Worm (Caenorhabditis elegans): ENCODE data around the gene pdha-1.

Gene pdha-1

ce11 chrII:8016761-8017160 lies 49.3 kb upstream of the pdha-1 start (continued):
- no peak for TF ChIP-seq ceh-28 (tag; optimal IDR thresholded peaks at IDR 0.05)
- TF ChIP-seq daf-12 (tag; optimal IDR thresholded peaks at IDR 0.05) = no peak
- 0 out of 4 replicates have a peak, but pooled peaks of 1 of the 2 experiments have one; percentile 14 for TF ChIP-seq madf-5 (GFP tag; IDR thresholded peaks at IDR 0.05)
- peak; percentile 6; the same call in 1 of the 2 replicates for TF ChIP-seq madf-9 (GFP tag; conservative IDR thresholded peaks at IDR 0.05)
- TF ChIP-seq nhr-42 (GFP tag; IDR thresholded peaks at IDR 0.05) = no peak
- peak; percentile 97 for TF ChIP-seq hlh-11 (tag; optimal IDR thresholded peaks at IDR 0.05)
- peak; percentile 13 for TF ChIP-seq lin-13 (GFP tag; optimal IDR thresholded peaks at IDR 0.05)
- 0 out of 2 replicates have a peak, but pooled peaks have one; percentile 36 for TF ChIP-seq ceh-20 (GFP tag; IDR thresholded peaks at IDR 0.05)
- peak; percentile 70 for TF ChIP-seq fos-1 (tag; optimal IDR thresholded peaks at IDR 0.05)
- TF ChIP-seq F37D6.2 (tag; optimal IDR thresholded peaks at IDR 0.05) = no peak
- no peak for TF ChIP-seq ZK546.5 (tag; optimal IDR thresholded peaks at IDR 0.05)
- TF ChIP-seq skn-1 (tag; optimal IDR thresholded peaks at IDR 0.05) = no peak
- TF ChIP-seq dmd-9 (GFP tag; IDR thresholded peaks at IDR 0.05) = no peak
- peak; percentile 78 for TF ChIP-seq mxl-3 (GFP tag; optimal IDR thresholded peaks at IDR 0.05)
- TF ChIP-seq egl-27 (tag; optimal IDR thresholded peaks at IDR 0.05) = no peak
- TF ChIP-seq daf-19 (GFP tag; conservative IDR thresholded peaks at IDR 0.05) = no peak
- TF ChIP-seq mdt-29 (GFP tag; IDR thresholded peaks at IDR 0.05) = peak; percentile 73; the same call in 1 of the 2 replicates
- peak; percentile 60; the same call in 1 of the 2 replicates for TF ChIP-seq lin-1 (GFP tag; IDR thresholded peaks at IDR 0.05)
- peak; percentile 74 for TF ChIP-seq mep-1 (tag; optimal IDR thresholded peaks at IDR 0.05)
- TF ChIP-seq nhr-102 (tag; optimal IDR thresholded peaks at IDR 0.05) = peak; percentile 36
- peak; percentile 61 for TF ChIP-seq ztf-7 (tag; optimal IDR thresholded peaks at IDR 0.05)
- TF ChIP-seq tag-97 (GFP tag; IDR thresholded peaks at IDR 0.05) = no peak
- TF ChIP-seq unc-130 (GFP tag; optimal IDR thresholded peaks at IDR 0.05) = no peak
- peak; percentile 48 for TF ChIP-seq jun-1 (tag; optimal IDR thresholded peaks at IDR 0.05)
- TF ChIP-seq zfp-3 (GFP tag; conservative IDR thresholded peaks at IDR 0.05) = 0 out of 2 replicates have a peak, but pooled peaks have one; percentile 18
- no peak for TF ChIP-seq Y5F2A.4 (GFP tag; optimal IDR thresholded peaks at IDR 0.05)
- TF ChIP-seq ceh-44 (GFP tag; IDR thresholded peaks at IDR 0.05) = no peak
- TF ChIP-seq mes-2 (tag; optimal IDR thresholded peaks at IDR 0.05; ENCODE audit: poor library complexity, severe bottlenecking) = peak; percentile 44
- TF ChIP-seq aha-1 (tag) = peak; percentile 97
- no peak for TF ChIP-seq Y75B8A.6 (GFP tag; IDR thresholded peaks at IDR 0.05)
- TF ChIP-seq fkh-10 (GFP tag; optimal IDR thresholded peaks at IDR 0.05) = no peak
- TF ChIP-seq zag-1 (tag; optimal IDR thresholded peaks at IDR 0.05) = no peak
- no peak for TF ChIP-seq duxl-1 (tag; optimal IDR thresholded peaks at IDR 0.05; ENCODE audit: poor library complexity)
- peak; percentile 50 for TF ChIP-seq lin-38 (GFP tag; IDR thresholded peaks at IDR 0.05)
- TF ChIP-seq F44E2.7 (GFP tag; IDR thresholded peaks at IDR 0.05) = no peak
- no peak for TF ChIP-seq daf-8 (GFP tag; IDR thresholded peaks at IDR 0.05)
- TF ChIP-seq php-3 (GFP tag; IDR thresholded peaks at IDR 0.05) = 0 out of 2 replicates have a peak, but pooled peaks have one; percentile 54
- TF ChIP-seq Y48G9A.11 (GFP tag; IDR thresholded peaks at IDR 0.05) = no peak
- no peak for TF ChIP-seq snpc-4 (tag; optimal IDR thresholded peaks at IDR 0.05)
- TF ChIP-seq T26A8.4 (GFP tag; IDR thresholded peaks at IDR 0.05) = 0 out of 2 replicates have a peak, but pooled peaks have one; percentile 34
- no peak for TF ChIP-seq F10B5.3 (tag; optimal IDR thresholded peaks at IDR 0.05)
- TF ChIP-seq mxl-2 (GFP tag; conservative IDR thresholded peaks at IDR 0.05) = no peak
- no peak for TF ChIP-seq attf-4 (tag; optimal IDR thresholded peaks at IDR 0.05)
- TF ChIP-seq ztf-11 (tag; optimal IDR thresholded peaks at IDR 0.05) = no peak
- no peak for TF ChIP-seq ama-1 (optimal IDR thresholded peaks at IDR 0.05)
- no peak for TF ChIP-seq ceh-62 (tag; optimal IDR thresholded peaks at IDR 0.05)
- TF ChIP-seq vab-7 (GFP tag; IDR thresholded peaks at IDR 0.05) = no peak
- TF ChIP-seq nhr-48 (tag; optimal IDR thresholded peaks at IDR 0.05) = peak; percentile 96
- no peak for TF ChIP-seq ZK337.2 (GFP tag; IDR thresholded peaks at IDR 0.05)
- peak; percentile 95 for TF ChIP-seq dve-1 (tag; optimal IDR thresholded peaks at IDR 0.05; ENCODE audit: insufficient read depth)
- TF ChIP-seq unc-62 (GFP tag; optimal IDR thresholded peaks at IDR 0.05 in 1 of 2) = peak in 1 of 2 experiments; percentile 99
- TF ChIP-seq unc-62 (tag; optimal IDR thresholded peaks at IDR 0.05) = no peak
